Worm (Caenorhabditis elegans): ENCODE data around the gene ztf-25.
"Not testable (repeated sequence)": the region's sequence is repeated elsewhere in the genome, so short reads cannot be mapped to it uniquely, and the experiment has no call there.

DNA sequence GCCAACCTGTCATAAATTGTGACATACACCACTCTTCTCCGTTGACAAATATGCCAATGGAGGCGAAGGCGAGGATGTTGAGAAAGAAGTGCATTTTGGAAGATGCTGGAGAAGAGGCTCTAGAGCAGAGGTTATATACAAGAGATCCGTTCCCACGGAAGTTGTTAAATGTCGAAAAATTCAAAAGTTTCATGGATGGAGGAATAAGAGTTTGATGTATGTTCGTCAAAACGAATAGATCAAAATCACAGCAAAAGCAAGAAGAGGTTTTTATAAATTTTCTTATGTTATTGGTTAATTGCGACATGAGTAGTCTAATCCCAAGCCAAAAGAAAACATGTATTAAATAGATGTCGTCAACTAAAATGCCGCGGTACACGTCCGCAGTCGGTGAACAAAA, 8.9 kb downstream of the ztf-25 start, which contains the start of gene Y6G8.15:
- TF ChIP-seq mef-2 (tag; optimal IDR thresholded peaks at IDR 0.05); nhr-20 (tag; optimal IDR thresholded peaks at IDR 0.05); nhr-11 (tag; optimal IDR thresholded peaks at IDR 0.05); unc-98 (GFP tag; IDR thresholded peaks at IDR 0.05); lin-13 (GFP tag; optimal IDR thresholded peaks at IDR 0.05); nhr-77 (tag; optimal IDR thresholded peaks at IDR 0.05); nhr-237 (tag; optimal IDR thresholded peaks at IDR 0.05); unc-86 (tag; optimal IDR thresholded peaks at IDR 0.05); jun-1 (tag; optimal IDR thresholded peaks at IDR 0.05); snpc-4 (tag; optimal IDR thresholded peaks at IDR 0.05); ama-1 (optimal IDR thresholded peaks at IDR 0.05): not testable (repeated sequence)
